Fruit fly (Drosophila melanogaster) whole organism, adult: ENCODE data around the gene Pyroxd1.

Source experiments
- CG11617 ChIP-seq: fragments of 200-800 bp; sonication (Bioruptor generic); optimal IDR thresholded peaks from 2 replicates; lab custom pipeline; 2017; ENCODE audit warnings: mild to moderate bottlenecking, missing biosample characterization, missing genetic modification reagents, missing genetic modification characterization
- CG12768 ChIP-seq: fragments of 200-800 bp; sonication (Bioruptor generic); optimal IDR thresholded peaks from 2 replicates; lab custom pipeline; 2017; ENCODE audit warnings: missing biosample characterization, missing genetic modification characterization, mild to moderate bottlenecking, moderate library complexity, missing genetic modification reagents
- CG14711 ChIP-seq: fragments of 200-800 bp; sonication (Bioruptor generic); optimal IDR thresholded peaks from 2 replicates; lab custom pipeline; 2018; ENCODE audit warnings: missing biosample characterization, mild to moderate bottlenecking, missing genetic modification characterization, moderate library complexity
- CG1620 ChIP-seq: fragments of 200-800 bp; sonication (Bioruptor generic); optimal IDR thresholded peaks from 2 replicates; lab custom pipeline; 2016; ENCODE audit warnings: missing biosample characterization, missing genetic modification characterization
- CG33017 ChIP-seq: fragments of 200-800 bp; sonication (Bioruptor generic); optimal IDR thresholded peaks from 2 replicates; lab custom pipeline; 2018; ENCODE audit warnings: missing biosample characterization, mild to moderate bottlenecking, missing genetic modification characterization, moderate library complexity
- CG5204 ChIP-seq: fragments of 200-800 bp; sonication (Bioruptor generic); optimal IDR thresholded peaks from 2 replicates; lab custom pipeline; 2016; ENCODE audit warnings: missing biosample characterization, missing genetic modification characterization
- CG7045 ChIP-seq: fragments of 200-800 bp; sonication (Bioruptor generic); optimal IDR thresholded peaks from 2 replicates; lab custom pipeline; 2017; ENCODE audit warnings: missing biosample characterization, mild to moderate bottlenecking, missing genetic modification characterization
- CG7101 ChIP-seq: fragments of 200-800 bp; sonication (Bioruptor generic); optimal IDR thresholded peaks from 2 replicates; lab custom pipeline; 2018; ENCODE audit warnings: missing biosample characterization, mild to moderate bottlenecking, missing genetic modification characterization, moderate library complexity
- Clk ChIP-seq: fragments of 200-800 bp; sonication (Bioruptor generic); optimal IDR thresholded peaks from 2 replicates; lab custom pipeline; 2017; ENCODE audit warnings: missing biosample characterization, missing genetic modification characterization
- Crg-1 ChIP-seq: fragments of 200-800 bp; sonication (Bioruptor generic); optimal IDR thresholded peaks from 2 replicates; lab custom pipeline; 2016; ENCODE audit warnings: missing biosample characterization, missing genetic modification characterization
- Hr96 ChIP-seq: fragments of 200-800 bp; sonication (Bioruptor generic); optimal IDR thresholded peaks from 2 replicates; lab custom pipeline; 2016; ENCODE audit warnings: missing biosample characterization, missing genetic modification characterization
- Mnt ChIP-seq: fragments of 200-800 bp; sonication (Bioruptor generic); optimal IDR thresholded peaks from 2 replicates; lab custom pipeline; 2016; ENCODE audit warnings: missing biosample characterization, mild to moderate bottlenecking, missing genetic modification characterization
- bab1 ChIP-seq: fragments of 200-800 bp; sonication (Bioruptor generic); optimal IDR thresholded peaks from 3 replicates; lab custom pipeline; 2019; ENCODE audit warnings: missing biosample characterization, mild to moderate bottlenecking, missing genetic modification characterization, moderate library complexity
- cic ChIP-seq: fragments of 200-800 bp; sonication (Bioruptor generic); optimal IDR thresholded peaks from 2 replicates; lab custom pipeline; 2017; ENCODE audit warnings: missing biosample characterization, mild to moderate bottlenecking, missing genetic modification characterization, moderate library complexity
- cnc ChIP-seq, 2 experiments: fragments of >200 bp; optimal IDR thresholded peaks; 2 replicates each; lab custom pipeline; 2017
- kay ChIP-seq: fragments of 200-800 bp; sonication (Bioruptor generic); peaks from one replicate; lab custom pipeline; 2016; ENCODE audit warnings: missing biosample characterization, missing genetic modification characterization, borderline replicate concordance
- ovo ChIP-seq: fragments of 200-800 bp; sonication (Bioruptor generic); optimal IDR thresholded peaks from 2 replicates; lab custom pipeline; 2016; ENCODE audit warnings: missing biosample characterization, missing genetic modification characterization
- pad ChIP-seq: fragments of 200-800 bp; sonication (Bioruptor generic); optimal IDR thresholded peaks from 3 replicates; lab custom pipeline; 2017; ENCODE audit warnings: missing biosample characterization, missing genetic modification characterization, mild to moderate bottlenecking, moderate library complexity, missing genetic modification reagents
- tj ChIP-seq: fragments of 200-800 bp; sonication (Bioruptor generic); optimal IDR thresholded peaks from 3 replicates; lab custom pipeline; 2017; ENCODE audit warnings: missing biosample characterization, mild to moderate bottlenecking, missing genetic modification characterization, moderate library complexity
- toe ChIP-seq: fragments of 200-800 bp; sonication (Bioruptor generic); optimal IDR thresholded peaks from 2 replicates; lab custom pipeline; 2016; ENCODE audit warnings: missing biosample characterization, missing genetic modification characterization

Gene Pyroxd1

dm6 chr2L:20075234-20075803 lies 15.9 kb upstream of the Pyroxd1 start, which contains the start of the genes pr and neb:
Gene pr, minus strand, starts transcription at chr2L:20075458.
Gene neb, plus strand, starts transcription at chr2L:20075757.
- peak; percentile 66 for TF ChIP-seq tj (GFP tag; lab: Kevin White, UChicago)
- TF ChIP-seq cic (GFP tag; lab: Kevin White, UChicago), result no peak
- TF ChIP-seq CG1620, result peak; percentile 55
- TF ChIP-seq bab1, result peak; percentile 82
- no peak for TF ChIP-seq CG12768 (GFP tag; lab: Kevin White, UChicago)
- peak; percentile 48 for TF ChIP-seq CG11617
- TF ChIP-seq CG5204 (GFP tag; lab: Kevin White, UChicago), result no peak
- TF ChIP-seq Mnt, result peak; percentile 62
- TF ChIP-seq Hr96 (GFP tag; lab: Kevin White, UChicago), result peak; percentile 53
- peak; percentile 69 for TF ChIP-seq CG7101 (tag; lab: Kevin White, UChicago)
- no peak for TF ChIP-seq ovo (GFP tag; lab: Kevin White, UChicago)
- peak; percentile 13 for TF ChIP-seq CG14711 (tag; lab: Kevin White, UChicago)
- TF ChIP-seq cnc (optimal IDR thresholded peaks at IDR 0.05; lab: Kevin White, UChicago), result no peak
- TF ChIP-seq Crg-1 (GFP tag; lab: Kevin White, UChicago), result peak; percentile 33
- TF ChIP-seq pad (GFP tag; lab: Kevin White, UChicago), result no peak
- peak; percentile 71 for TF ChIP-seq CG7045
- TF ChIP-seq toe (GFP tag; lab: Kevin White, UChicago), result peak; percentile 77
- no peak for TF ChIP-seq Clk (GFP tag; lab: Kevin White, UChicago)
- TF ChIP-seq CG33017 (tag; lab: Kevin White, UChicago), result peak; percentile 52
- no peak for TF ChIP-seq kay

- TF ChIP-seq tj (GFP tag; lab: Kevin White, UChicago) (no peak), kay (peak; percentile 95)
These were observed 13.5 kb upstream of the Pyroxd1 start for dm6 chr2L:20077423-20078401.

- TF ChIP-seq Clk (GFP tag; lab: Kevin White, UChicago), result peak; percentile 8
- TF ChIP-seq CG12768 (GFP tag; lab: Kevin White, UChicago), result peak; percentile 14
- TF ChIP-seq cnc (optimal IDR thresholded peaks at IDR 0.05; lab: Kevin White, UChicago), result no peak
- TF ChIP-seq kay, result no peak
- peak; percentile 50 for TF ChIP-seq CG11617
- TF ChIP-seq Hr96 (GFP tag; lab: Kevin White, UChicago), result peak; percentile 60
- TF ChIP-seq tj (GFP tag; lab: Kevin White, UChicago), result no peak
- TF ChIP-seq CG7101 (tag; lab: Kevin White, UChicago), result peak; percentile 44
These were observed 12.4 kb upstream of the Pyroxd1 start for dm6 chr2L:20078880-20079279.

dm6 chr2L:20080772-20081171 lies 10.5 kb upstream of the Pyroxd1 start:
- TF ChIP-seq tj (GFP tag; lab: Kevin White, UChicago) (peak; percentile 55), ovo (GFP tag; lab: Kevin White, UChicago) (no peak), CG1620 (no peak), toe (GFP tag; lab: Kevin White, UChicago) (no peak), kay (peak; percentile 72), CG12768 (GFP tag; lab: Kevin White, UChicago) (peak; percentile 17)

dm6 chr2L:20082155-20082964 lies 8.9 kb upstream of the Pyroxd1 start:
- TF ChIP-seq ovo (GFP tag; lab: Kevin White, UChicago) (peak; percentile 39), CG12768 (GFP tag; lab: Kevin White, UChicago) (no peak)

dm6 chr2L:20082965-20083855 lies 8.0 kb upstream of the Pyroxd1 start:
- TF ChIP-seq CG11617 (peak; percentile 10), CG12768 (GFP tag; lab: Kevin White, UChicago) (no peak), toe (GFP tag; lab: Kevin White, UChicago) (peak; percentile 7), tj (GFP tag; lab: Kevin White, UChicago) (peak; percentile 93), CG7045 (peak; percentile 12), pad (GFP tag; lab: Kevin White, UChicago) (peak; percentile 77), kay (peak; percentile 60), CG33017 (tag; lab: Kevin White, UChicago) (peak; percentile 47), CG1620 (no peak), CG14711 (tag; lab: Kevin White, UChicago) (peak; percentile 48), Clk (GFP tag; lab: Kevin White, UChicago) (peak; percentile 42), cic (GFP tag; lab: Kevin White, UChicago) (no peak), CG7101 (tag; lab: Kevin White, UChicago) (peak; percentile 58)
